Worm (Caenorhabditis elegans) whole organism, midembryonic: ENCODE results near the gene cest-17.

Experiments
- T22C8.4 ChIP-seq: fragments of 200-800 bp; sonication (Bioruptor generic); IDR thresholded peaks from 2 replicates; pipeline ENCODE4 v1.3.6; 2022; ENCODE audit warnings: missing genetic modification characterization, missing compliant biosample characterization
- cog-1 ChIP-seq: sonication (generic microtip); optimal IDR thresholded peaks from 2 replicates; lab custom pipeline; 2016; ENCODE audit warnings: missing genetic modification characterization, missing compliant biosample characterization
- flt-1 ChIP-seq: fragments of 200-800 bp; sonication (Bioruptor generic); IDR thresholded peaks from 2 replicates; pipeline ENCODE4 v1.3.6; 2022; ENCODE audit warnings: missing genetic modification characterization, missing compliant biosample characterization
- klf-2 ChIP-seq: fragments of 200-800 bp; sonication (Bioruptor generic); conservative IDR thresholded peaks from 2 replicates; pipeline ENCODE4 v1.3.6; 2022; ENCODE audit warnings: missing genetic modification reagents, missing genetic modification characterization, missing compliant biosample characterization
- med-1 ChIP-seq: sonication (generic microtip); optimal IDR thresholded peaks from 2 replicates; lab custom pipeline; 2017; ENCODE audit warnings: missing genetic modification characterization, mild to moderate bottlenecking, missing compliant biosample characterization, antibody characterized with exemption, missing genetic modification reagents; ENCODE audit not compliant: insufficient read depth
- ref-1 ChIP-seq: fragments of 200-800 bp; sonication (Bioruptor generic); conservative IDR thresholded peaks from 2 replicates; pipeline ENCODE4 v1.3.6; 2022; ENCODE audit warnings: missing genetic modification reagents, missing genetic modification characterization, missing compliant biosample characterization
- tab-1 ChIP-seq: fragments of 200-800 bp; sonication (Bioruptor generic); IDR thresholded peaks from 2 replicates; pipeline ENCODE4 v1.3.6; 2022; ENCODE audit warnings: missing genetic modification characterization, missing compliant biosample characterization
- ztf-23 ChIP-seq: fragments of 200-800 bp; sonication (Bioruptor generic); IDR thresholded peaks from 2 replicates; pipeline ENCODE4 v1.3.6; 2022; ENCODE audit warnings: missing genetic modification reagents, missing genetic modification characterization, missing compliant biosample characterization
- ztf-29 ChIP-seq: fragments of 200-800 bp; sonication (Bioruptor generic); IDR thresholded peaks from 2 replicates; pipeline ENCODE4 v1.3.6; 2022; ENCODE audit warnings: missing genetic modification reagents, missing genetic modification characterization, missing compliant biosample characterization

The cest-17 gene

ce11 chrV:8203085-8203643, at the start of gene cest-17:
cest-17 (plus strand) TSS chrV:8203332.
- TF ChIP-seq med-1 (GFP tag; lab: Kevin White, UChicago) (no peak), ztf-23 (GFP tag; lab: Robert Waterston, UW) (no peak), flt-1 (GFP tag; lab: Robert Waterston, UW) (no peak), tab-1 (GFP tag; lab: Robert Waterston, UW) (no peak), ref-1 (no peak)

- no peak for TF ChIP-seq cog-1
- TF ChIP-seq ztf-29 = no peak
- TF ChIP-seq ztf-23 (GFP tag; lab: Robert Waterston, UW) = no peak
These were observed 47.4 kb upstream of the cest-17 start for ce11 chrV:8155743-8156142.

- TF ChIP-seq ztf-29 (no peak), med-1 (GFP tag; lab: Kevin White, UChicago) (no peak), klf-2 (GFP tag; lab: Robert Waterston, UW) (no peak), cog-1 (no peak)
These were observed 45.7 kb upstream of the cest-17 start, which contains the start of gene sul-2 for ce11 chrV:8157446-8157845. sul-2 (plus strand) TSS chrV:8157746.

- TF ChIP-seq flt-1 (GFP tag; lab: Robert Waterston, UW) (no peak), med-1 (GFP tag; lab: Kevin White, UChicago) (no peak), klf-2 (GFP tag; lab: Robert Waterston, UW) (no peak), ztf-23 (GFP tag; lab: Robert Waterston, UW) (no peak), cog-1 (no peak), tab-1 (GFP tag; lab: Robert Waterston, UW) (no peak), ref-1 (no peak), T22C8.4 (GFP tag; lab: Robert Waterston, UW) (no peak), ztf-29 (no peak)
These were observed 43.5 kb upstream of the cest-17 start, which contains the start of gene F20D6.6 for ce11 chrV:8159629-8160028. F20D6.6 (plus strand) TSS chrV:8159929.

ce11 chrV:8161699-8162098, 41.4 kb upstream of the cest-17 start, which contains the start of gene F20D6.5:
F20D6.5 (plus strand) TSS chrV:8161957.
- no peak for TF ChIP-seq flt-1 (GFP tag; lab: Robert Waterston, UW)
- TF ChIP-seq klf-2 (GFP tag; lab: Robert Waterston, UW) = no peak
- TF ChIP-seq ref-1 = no peak
- no peak for TF ChIP-seq tab-1 (GFP tag; lab: Robert Waterston, UW)
- TF ChIP-seq ztf-29 = no peak
- no peak for TF ChIP-seq cog-1
- no peak for TF ChIP-seq T22C8.4 (GFP tag; lab: Robert Waterston, UW)
- no peak for TF ChIP-seq ztf-23 (GFP tag; lab: Robert Waterston, UW)
- no peak for TF ChIP-seq med-1 (GFP tag; lab: Kevin White, UChicago)

ce11 chrV:8163199-8163598, 39.9 kb upstream of the cest-17 start:
- TF ChIP-seq klf-2 (GFP tag; lab: Robert Waterston, UW) (no peak), flt-1 (GFP tag; lab: Robert Waterston, UW) (no peak), T22C8.4 (GFP tag; lab: Robert Waterston, UW) (no peak), med-1 (GFP tag; lab: Kevin White, UChicago) (no peak), tab-1 (GFP tag; lab: Robert Waterston, UW) (no peak), cog-1 (no peak)

ce11 chrV:8168219-8168962, 34.7 kb upstream of the cest-17 start, which contains the start of gene F20D6.8:
F20D6.8 (minus strand) TSS chrV:8168269.
- TF ChIP-seq klf-2 (GFP tag; lab: Robert Waterston, UW) = no peak
- TF ChIP-seq ztf-29 = no peak
- no peak for TF ChIP-seq med-1 (GFP tag; lab: Kevin White, UChicago)
- no peak for TF ChIP-seq ref-1
- TF ChIP-seq tab-1 (GFP tag; lab: Robert Waterston, UW) = no peak
- TF ChIP-seq flt-1 (GFP tag; lab: Robert Waterston, UW) = no peak
- TF ChIP-seq cog-1 = no peak
- TF ChIP-seq ztf-23 (GFP tag; lab: Robert Waterston, UW) = no peak
- no peak for TF ChIP-seq T22C8.4 (GFP tag; lab: Robert Waterston, UW)

- no peak for TF ChIP-seq ztf-23 (GFP tag; lab: Robert Waterston, UW)
- TF ChIP-seq ref-1 = no peak
- no peak for TF ChIP-seq med-1 (GFP tag; lab: Kevin White, UChicago)
- no peak for TF ChIP-seq cog-1
- no peak for TF ChIP-seq ztf-29
- no peak for TF ChIP-seq tab-1 (GFP tag; lab: Robert Waterston, UW)
- TF ChIP-seq flt-1 (GFP tag; lab: Robert Waterston, UW) = no peak
- no peak for TF ChIP-seq T22C8.4 (GFP tag; lab: Robert Waterston, UW)
- no peak for TF ChIP-seq klf-2 (GFP tag; lab: Robert Waterston, UW)
These were observed 34.0 kb upstream of the cest-17 start for ce11 chrV:8169150-8169549.

- TF ChIP-seq T22C8.4 (GFP tag; lab: Robert Waterston, UW) (no peak), med-1 (GFP tag; lab: Kevin White, UChicago) (no peak), cog-1 (no peak), ref-1 (no peak)
These were observed 32.8 kb upstream of the cest-17 start for ce11 chrV:8170300-8170699.

- TF ChIP-seq tab-1 (GFP tag; lab: Robert Waterston, UW) (no peak), flt-1 (GFP tag; lab: Robert Waterston, UW) (no peak), cog-1 (no peak), klf-2 (GFP tag; lab: Robert Waterston, UW) (no peak), T22C8.4 (GFP tag; lab: Robert Waterston, UW) (no peak), ref-1 (no peak), med-1 (GFP tag; lab: Kevin White, UChicago) (no peak), ztf-23 (GFP tag; lab: Robert Waterston, UW) (no peak), ztf-29 (no peak)
These were observed 31.4 kb upstream of the cest-17 start for ce11 chrV:8171688-8172087.
